Fruit fly (Drosophila melanogaster) whole organism, adult: Measurements from ENCODE around the gene DIP2.

ENCODE experiments used
- CG11617 ChIP-seq: fragments of 200-800 bp; sonication (Bioruptor generic); optimal IDR thresholded peaks from 2 replicates; lab custom pipeline; 2017; ENCODE audit warnings: mild to moderate bottlenecking, missing biosample characterization, missing genetic modification reagents, missing genetic modification characterization
- CG14711 ChIP-seq: fragments of 200-800 bp; sonication (Bioruptor generic); optimal IDR thresholded peaks from 2 replicates; lab custom pipeline; 2018; ENCODE audit warnings: missing biosample characterization, mild to moderate bottlenecking, missing genetic modification characterization, moderate library complexity
- CG33017 ChIP-seq: fragments of 200-800 bp; sonication (Bioruptor generic); optimal IDR thresholded peaks from 2 replicates; lab custom pipeline; 2018; ENCODE audit warnings: missing biosample characterization, mild to moderate bottlenecking, missing genetic modification characterization, moderate library complexity
- Clk ChIP-seq: fragments of 200-800 bp; sonication (Bioruptor generic); optimal IDR thresholded peaks from 2 replicates; lab custom pipeline; 2017; ENCODE audit warnings: missing biosample characterization, missing genetic modification characterization
- Crg-1 ChIP-seq: fragments of 200-800 bp; sonication (Bioruptor generic); optimal IDR thresholded peaks from 2 replicates; lab custom pipeline; 2016; ENCODE audit warnings: missing biosample characterization, missing genetic modification characterization
- Hr96 ChIP-seq: fragments of 200-800 bp; sonication (Bioruptor generic); optimal IDR thresholded peaks from 2 replicates; lab custom pipeline; 2016; ENCODE audit warnings: missing biosample characterization, missing genetic modification characterization
- cic ChIP-seq: fragments of 200-800 bp; sonication (Bioruptor generic); optimal IDR thresholded peaks from 2 replicates; lab custom pipeline; 2017; ENCODE audit warnings: missing biosample characterization, mild to moderate bottlenecking, missing genetic modification characterization, moderate library complexity
- cnc ChIP-seq, 2 experiments: fragments of >200 bp; optimal IDR thresholded peaks; 2 replicates each; lab custom pipeline; 2017
- kay ChIP-seq: fragments of 200-800 bp; sonication (Bioruptor generic); peaks from one replicate; lab custom pipeline; 2016; ENCODE audit warnings: missing biosample characterization, missing genetic modification characterization, borderline replicate concordance

DNA sequence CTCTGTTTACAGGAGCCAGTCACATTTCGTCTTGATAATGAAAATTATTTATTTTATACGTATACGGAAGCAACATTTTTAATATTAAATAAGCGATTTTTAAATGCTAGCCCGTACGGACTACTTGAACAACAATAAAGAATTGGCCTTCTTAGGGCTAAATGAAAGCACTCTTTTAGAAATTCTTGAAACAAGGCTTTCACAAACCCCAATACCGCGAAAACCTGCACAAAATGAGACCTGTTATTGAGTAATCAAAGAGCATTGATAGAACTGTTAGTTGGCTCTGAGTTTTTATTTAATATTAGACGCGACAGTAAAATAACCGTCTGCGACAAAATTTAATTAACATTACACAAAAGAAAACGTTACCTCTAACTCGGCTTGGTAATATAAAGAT, 17.1 kb upstream of the DIP2 start, which contains the start of gene ttm2:
- TF ChIP-seq Clk (GFP tag; lab: Kevin White, UChicago) = no peak
- no peak for TF ChIP-seq kay
- no peak for TF ChIP-seq cic (GFP tag; lab: Kevin White, UChicago)
- no peak for TF ChIP-seq CG11617 (GFP tag; lab: Kevin White, UChicago)
- TF ChIP-seq Crg-1 (GFP tag; lab: Kevin White, UChicago) = no peak
- TF ChIP-seq cnc (optimal IDR thresholded peaks at IDR 0.05; lab: Kevin White, UChicago) = no peak
- TF ChIP-seq Hr96 (GFP tag; lab: Kevin White, UChicago) = no peak
- no peak for TF ChIP-seq CG33017 (tag; lab: Kevin White, UChicago)
- no peak for TF ChIP-seq CG14711 (tag; lab: Kevin White, UChicago)
